Fruit fly (Drosophila melanogaster) whole organism, embryonic: Measurements from ENCODE around the gene Paris.

Experiments used
- CG43689 ChIP-seq: fragments of 200-800 bp; sonication (Bioruptor generic); IDR thresholded peaks from 2 replicates; pipeline ENCODE4 v1.3.6; 2022; ENCODE audit warnings: missing biosample characterization, missing genetic modification characterization
- Max ChIP-seq: fragments of 200-800 bp; sonication (Bioruptor generic); optimal IDR thresholded peaks from 2 replicates; lab custom pipeline; 2016; ENCODE audit warnings: missing biosample characterization, mild to moderate bottlenecking, missing genetic modification characterization
- odd ChIP-seq: fragments of 200-800 bp; sonication (Bioruptor generic); optimal IDR thresholded peaks from 2 replicates; lab custom pipeline; 2017; ENCODE audit warnings: missing biosample characterization, mild to moderate bottlenecking, missing genetic modification characterization
- pan ChIP-seq, 4 experiments: fragments of >200 bp in 3 of 4; fragments of 200-800 bp in 1 of 4; sonication (Bioruptor generic) in 1 of 4; optimal IDR thresholded peaks in 3 of 4; IDR thresholded peaks in 1 of 4; 2 replicates each; pipeline versions ENCODE4 v1.3.6 to Lab custom; 2017 to 2022; ENCODE audit warnings: missing biosample characterization in 2 of 4, missing genetic modification characterization in 2 of 4, mixed read lengths in 1 of 4
- wor ChIP-seq: fragments of 200-800 bp; sonication (Bioruptor generic); IDR thresholded peaks from 2 replicates; pipeline ENCODE4 v1.3.6; 2022; ENCODE audit warnings: missing biosample characterization, missing genetic modification characterization

- TF ChIP-seq wor: no peak
- no peak for TF ChIP-seq CG43689 (GFP tag; lab: Robert Waterston, UW)
- TF ChIP-seq Max (GFP tag; lab: Kevin White, UChicago): peak; percentile 53
- no peak for TF ChIP-seq pan (optimal IDR thresholded peaks at IDR 0.05; lab: Kevin White, UChicago)
- TF ChIP-seq pan (GFP tag; optimal IDR thresholded peaks at IDR 0.05 in 1 of 2, IDR thresholded peaks at IDR 0.05 in 1 of 2): peak in 1 of 2 experiments; percentile 78
- no peak for TF ChIP-seq odd (GFP tag; lab: Kevin White, UChicago)
Measured at dm6 chr2L:4440881-4441737, 22.3 kb upstream of the Paris start, which contains the start of gene CG15431.
